Worm (Caenorhabditis elegans) whole organism, L3 larva: Measurements from ENCODE around the gene W08E12.2.
"Not testable (repeated sequence)": the region's sequence is repeated elsewhere in the genome, so short reads cannot be mapped to it uniquely, and the experiment has no call there.

Experiments
- R02D3.7 ChIP-seq: fragments of 150-350 bp; optimal IDR thresholded peaks from 2 replicates; lab custom pipeline; 2014; ENCODE audit warnings: missing biosample characterization, missing genetic modification characterization
- ZK546.5 ChIP-seq: sonication (generic microtip); optimal IDR thresholded peaks from 2 replicates; lab custom pipeline; 2017; ENCODE audit warnings: missing biosample characterization, missing genetic modification characterization
- aly-2 ChIP-seq: fragments of 150-350 bp; optimal IDR thresholded peaks from 2 replicates; lab custom pipeline; 2014; ENCODE audit warnings: missing biosample characterization, missing genetic modification characterization
- ama-1 ChIP-seq: fragments of 150-350 bp; optimal IDR thresholded peaks from 2 replicates; lab custom pipeline; 2018
- ceh-16 ChIP-seq: sonication (generic microtip); optimal IDR thresholded peaks from 2 replicates; lab custom pipeline; 2017; ENCODE audit warnings: missing biosample characterization, missing genetic modification characterization
- ceh-28 ChIP-seq: fragments of 150-350 bp; optimal IDR thresholded peaks from 2 replicates; lab custom pipeline; 2014; ENCODE audit warnings: missing biosample characterization, missing genetic modification reagents, missing genetic modification characterization
- ceh-82 ChIP-seq: fragments of 150-350 bp; optimal IDR thresholded peaks from 2 replicates; lab custom pipeline; 2014; ENCODE audit warnings: missing biosample characterization, missing genetic modification characterization
- daf-12 ChIP-seq: fragments of 150-350 bp; optimal IDR thresholded peaks from 2 replicates; lab custom pipeline; 2014; ENCODE audit warnings: missing biosample characterization, missing genetic modification reagents, missing genetic modification characterization
- egl-27 ChIP-seq: sonication (generic microtip); optimal IDR thresholded peaks from 4 replicates; lab custom pipeline; 2017; ENCODE audit warnings: missing biosample characterization, missing genetic modification reagents, missing genetic modification characterization
- egl-5 ChIP-seq: fragments of 150-350 bp; optimal IDR thresholded peaks from 2 replicates; lab custom pipeline; 2017; ENCODE audit warnings: missing biosample characterization, missing genetic modification reagents, missing genetic modification characterization, inconsistent platforms
- elt-1 ChIP-seq: fragments of 150-350 bp; optimal IDR thresholded peaks from 2 replicates; lab custom pipeline; 2014; ENCODE audit warnings: missing biosample characterization, missing genetic modification characterization
- elt-2 ChIP-seq: sonication (generic microtip); optimal IDR thresholded peaks from 2 replicates; lab custom pipeline; 2016; ENCODE audit warnings: missing genetic modification reagents, mild to moderate bottlenecking, missing genetic modification characterization, missing compliant biosample characterization
- elt-3 ChIP-seq, 3 experiments: fragments of 150-350 bp in 1 of 3; sonication (generic microtip) in 2 of 3; optimal IDR thresholded peaks; 2 replicates in 2 of 3; 4 replicates in 1 of 3; lab custom pipeline; 2014 to 2017; ENCODE audit warnings: missing biosample characterization in 3 of 3, missing genetic modification characterization in 3 of 3
- eor-1 ChIP-seq, 2 experiments: fragments of 150-350 bp; optimal IDR thresholded peaks; 2 replicates each; lab custom pipeline; 2014 to 2018; ENCODE audit warnings: missing biosample characterization in 2 of 2, missing genetic modification characterization in 2 of 2
- fkh-10 ChIP-seq: sonication (generic microtip); optimal IDR thresholded peaks from 2 replicates; lab custom pipeline; 2017; ENCODE audit warnings: missing biosample characterization, missing genetic modification reagents, missing genetic modification characterization
- fkh-2 ChIP-seq: fragments of 150-350 bp; optimal IDR thresholded peaks from 2 replicates; lab custom pipeline; 2014; ENCODE audit warnings: missing biosample characterization, missing genetic modification reagents, missing genetic modification characterization
- hmg-11 ChIP-seq: sonication (generic microtip); optimal IDR thresholded peaks from 2 replicates; lab custom pipeline; 2016; ENCODE audit warnings: missing genetic modification characterization, missing compliant biosample characterization
- jun-1 ChIP-seq: fragments of 150-350 bp; optimal IDR thresholded peaks from 2 replicates; lab custom pipeline; 2014; ENCODE audit warnings: missing biosample characterization, missing genetic modification reagents, missing genetic modification characterization
- lin-15B ChIP-seq: fragments of 150-350 bp; optimal IDR thresholded peaks from 2 replicates; lab custom pipeline; 2014; ENCODE audit warnings: missing biosample characterization, missing genetic modification characterization
- lin-39 ChIP-seq: fragments of 150-350 bp; optimal IDR thresholded peaks from 2 replicates; lab custom pipeline; 2018; ENCODE audit warnings: missing biosample characterization, missing genetic modification reagents, missing genetic modification characterization
- mdl-1 ChIP-seq: fragments of 150-350 bp; optimal IDR thresholded peaks from 2 replicates; lab custom pipeline; 2014; ENCODE audit warnings: missing biosample characterization, missing genetic modification characterization
- mml-1 ChIP-seq: fragments of 150-350 bp; sonication (generic microtip); optimal IDR thresholded peaks from 3 replicates; lab custom pipeline; 2014; ENCODE audit warnings: missing biosample characterization, missing genetic modification characterization
- nfya-1 ChIP-seq: sonication (generic microtip); optimal IDR thresholded peaks from 2 replicates; lab custom pipeline; 2017; ENCODE audit warnings: missing genetic modification characterization, mild to moderate bottlenecking, missing compliant biosample characterization, antibody characterized with exemption, moderate library complexity; ENCODE audit not compliant: insufficient read depth
- nhr-11 ChIP-seq: fragments of 150-350 bp; optimal IDR thresholded peaks from 2 replicates; lab custom pipeline; 2014; ENCODE audit warnings: missing biosample characterization, missing genetic modification characterization
- nhr-23 ChIP-seq: fragments of 150-350 bp; optimal IDR thresholded peaks from 2 replicates; lab custom pipeline; 2014; ENCODE audit warnings: missing biosample characterization, missing genetic modification reagents, missing genetic modification characterization
- nhr-237 ChIP-seq: fragments of 150-350 bp; optimal IDR thresholded peaks from 2 replicates; lab custom pipeline; 2014; ENCODE audit warnings: missing biosample characterization, missing genetic modification characterization
- nhr-25 ChIP-seq: sonication (generic microtip); optimal IDR thresholded peaks from 2 replicates; lab custom pipeline; 2017; ENCODE audit warnings: missing biosample characterization, missing genetic modification characterization
- nhr-28 ChIP-seq: fragments of 150-350 bp; optimal IDR thresholded peaks from 2 replicates; lab custom pipeline; 2014; ENCODE audit warnings: missing biosample characterization, missing genetic modification characterization
- nhr-43 ChIP-seq: sonication (generic microtip); optimal IDR thresholded peaks from 2 replicates; lab custom pipeline; 2016; ENCODE audit warnings: mild to moderate bottlenecking, missing genetic modification characterization, missing compliant biosample characterization; ENCODE audit not compliant: poor library complexity, severe bottlenecking
- nhr-67 ChIP-seq: fragments of 150-350 bp; optimal IDR thresholded peaks from 2 replicates; lab custom pipeline; 2014; ENCODE audit warnings: missing biosample characterization, missing genetic modification characterization
- nhr-76 ChIP-seq: fragments of 150-350 bp; sonication (generic microtip); optimal IDR thresholded peaks from 5 replicates; lab custom pipeline; 2014; ENCODE audit warnings: missing biosample characterization, missing genetic modification characterization
- nhr-77 ChIP-seq: fragments of 150-350 bp; optimal IDR thresholded peaks from 2 replicates; lab custom pipeline; 2014; ENCODE audit warnings: missing biosample characterization, missing genetic modification characterization
- pha-4 ChIP-seq: fragments of 150-350 bp; optimal IDR thresholded peaks from 2 replicates; lab custom pipeline; 2014; ENCODE audit warnings: missing biosample characterization, missing genetic modification reagents, missing genetic modification characterization
- pqm-1 ChIP-seq: fragments of 150-350 bp; optimal IDR thresholded peaks from 2 replicates; lab custom pipeline; 2017; ENCODE audit warnings: missing biosample characterization, missing genetic modification characterization, inconsistent platforms
- sea-2 ChIP-seq: fragments of 150-350 bp; sonication (generic microtip); optimal IDR thresholded peaks from 4 replicates; lab custom pipeline; 2014; ENCODE audit warnings: missing biosample characterization, missing genetic modification reagents, missing genetic modification characterization
- skn-1 ChIP-seq: fragments of 150-350 bp; optimal IDR thresholded peaks from 2 replicates; lab custom pipeline; 2014; ENCODE audit warnings: missing biosample characterization, missing genetic modification characterization
- snpc-4 ChIP-seq: fragments of 150-350 bp; optimal IDR thresholded peaks from 2 replicates; lab custom pipeline; 2014; ENCODE audit warnings: missing biosample characterization, missing genetic modification characterization
- tbx-2 ChIP-seq: sonication (generic microtip); optimal IDR thresholded peaks from 2 replicates; lab custom pipeline; 2016; ENCODE audit warnings: mild to moderate bottlenecking, missing genetic modification characterization, missing compliant biosample characterization
- unc-39 ChIP-seq: sonication (generic microtip); optimal IDR thresholded peaks from 4 replicates; lab custom pipeline; 2017; ENCODE audit warnings: missing biosample characterization, missing genetic modification characterization
- unc-62 ChIP-seq: fragments of 150-350 bp; sonication (generic microtip); optimal IDR thresholded peaks from 4 replicates; lab custom pipeline; 2014; ENCODE audit warnings: missing biosample characterization, missing genetic modification reagents, missing genetic modification characterization
- zag-1 ChIP-seq: fragments of 150-350 bp; optimal IDR thresholded peaks from 2 replicates; lab custom pipeline; 2014; ENCODE audit warnings: missing biosample characterization, missing genetic modification characterization
- ztf-11 ChIP-seq: fragments of 150-350 bp; optimal IDR thresholded peaks from 2 replicates; lab custom pipeline; 2014; ENCODE audit warnings: missing biosample characterization, missing genetic modification characterization
- ztf-4 ChIP-seq: fragments of 150-350 bp; optimal IDR thresholded peaks from 2 replicates; lab custom pipeline; 2014; ENCODE audit warnings: missing biosample characterization, missing genetic modification characterization

W08E12.2 gene

DNA sequence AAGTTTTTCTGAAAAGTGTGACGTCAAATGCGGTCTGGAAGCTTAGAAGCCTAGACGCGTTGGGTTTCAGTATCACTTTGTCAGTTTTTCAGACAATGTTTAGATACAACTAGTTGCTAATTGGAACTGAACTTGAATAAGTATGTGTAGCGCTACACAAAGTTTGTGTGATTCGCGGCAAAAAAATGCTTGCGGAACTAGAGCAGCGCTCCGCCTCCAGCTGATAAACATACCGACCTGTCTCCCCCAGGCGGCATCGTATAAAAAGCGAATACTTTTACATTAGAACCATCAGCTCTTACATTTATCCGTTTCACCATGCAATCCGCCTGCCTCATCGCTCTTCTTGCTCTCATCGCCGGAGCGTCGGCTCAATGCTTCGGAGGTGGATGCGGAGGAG lies 2.0 kb upstream of the W08E12.2 start, which contains the start of gene idpp-12:
idpp-12 (plus strand) TSS at position 301 of the 400 bp plus-strand sequence.
- not testable (repeated sequence) for TF ChIP-seq tbx-2; eor-1 (tag; optimal IDR thresholded peaks at IDR 0.05; lab: Kevin White, UChicago); nhr-28 (tag; lab: Kevin White, UChicago)

DNA sequence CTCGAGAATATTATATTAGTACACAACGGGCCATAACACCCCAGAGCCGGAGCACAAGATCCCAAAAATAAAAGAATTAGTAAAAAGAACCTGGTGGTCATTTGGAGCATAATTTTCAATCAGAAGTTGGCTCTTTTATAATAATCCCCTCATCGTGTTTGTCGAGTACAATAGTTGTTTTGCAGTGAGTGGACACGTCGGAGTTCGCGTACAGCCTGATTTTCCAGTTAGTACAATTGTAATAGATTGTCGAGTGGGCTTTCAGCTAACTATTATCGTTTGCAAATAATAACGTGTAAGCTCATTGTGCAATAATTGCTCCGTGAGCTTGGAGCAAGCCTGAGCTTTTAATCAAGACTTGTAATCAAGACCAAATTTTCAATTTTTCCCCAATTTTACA lies 1.8 kb downstream of the W08E12.2 start, which contains the start of gene W08E12.9:
W08E12.9 (minus strand) TSS at position 101 of the 400 bp plus-strand sequence.
- TF ChIP-seq nhr-28 (tag; lab: Kevin White, UChicago) (no peak), tbx-2 (no peak), nfya-1 (tag; lab: Kevin White, UChicago) (no peak)

DNA sequence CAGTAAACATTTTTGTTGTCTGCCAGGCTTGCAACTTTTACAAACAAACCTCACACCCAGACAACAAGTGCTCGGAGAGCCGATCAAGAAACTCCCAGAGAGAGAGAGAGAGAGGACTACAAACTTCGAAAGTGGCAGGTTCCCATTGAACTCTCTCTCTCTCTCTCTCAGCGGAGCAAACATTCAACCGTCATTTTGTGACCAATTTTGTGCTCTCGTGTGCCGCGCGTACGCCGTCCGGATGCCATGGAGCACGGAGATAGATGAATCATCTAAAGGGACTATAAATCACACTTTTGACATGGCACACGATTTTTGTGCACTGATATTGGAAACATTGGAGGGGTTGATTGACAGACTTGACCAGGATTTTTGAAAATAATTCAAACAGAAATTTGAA lies 3.2 kb downstream of the W08E12.2 start:
- TF ChIP-seq hmg-11: no peak
- TF ChIP-seq unc-39 (tag; lab: Kevin White, UChicago): no peak
- no peak for TF ChIP-seq zag-1
- TF ChIP-seq lin-39 (tag; lab: Kevin White, UChicago): no peak
- TF ChIP-seq egl-5 (tag; lab: Kevin White, UChicago): no peak
- TF ChIP-seq pha-4 (tag; lab: Kevin White, UChicago): peak; percentile 34
- TF ChIP-seq tbx-2: no peak
- no peak for TF ChIP-seq ztf-11 (tag; lab: Kevin White, UChicago)
- no peak for TF ChIP-seq elt-2 (tag; lab: Kevin White, UChicago)
- TF ChIP-seq, all 47 proteins: peak for 1

DNA sequence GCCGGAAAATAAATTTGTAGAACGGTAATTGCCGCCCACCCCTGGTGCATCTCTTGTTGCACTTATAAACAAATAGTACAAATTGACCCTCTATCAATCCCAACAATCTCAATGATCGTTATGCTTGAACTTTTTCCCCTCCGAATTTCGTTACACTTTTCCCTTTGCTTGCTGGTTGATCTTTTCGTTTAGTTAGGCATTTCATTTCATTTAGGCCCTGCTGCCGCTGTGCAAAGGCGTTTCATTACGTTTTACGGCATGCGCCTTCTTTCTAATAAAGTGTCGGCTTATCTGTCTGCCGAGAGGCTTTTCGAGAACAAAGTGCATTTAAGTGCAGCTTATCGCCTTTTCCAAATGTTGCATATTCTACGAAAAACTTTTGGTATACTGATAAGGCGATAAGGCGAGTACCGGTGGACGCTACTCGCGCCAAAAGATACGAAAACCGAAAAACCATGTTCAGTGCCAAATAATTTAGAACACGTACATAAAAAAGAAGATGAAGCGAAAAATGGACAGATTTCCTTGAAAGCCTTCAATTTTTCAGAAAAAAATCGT lies 5.1 kb downstream of the W08E12.2 start:
- TF ChIP-seq nhr-23 (tag; lab: Kevin White, UChicago) (no peak), pqm-1 (tag; lab: Kevin White, UChicago) (peak; percentile 92), fkh-10 (GFP tag; lab: Kevin White, UChicago) (no peak), elt-2 (tag; lab: Kevin White, UChicago) (peak; percentile 91), skn-1 (tag; lab: Kevin White, UChicago) (no peak)

DNA sequence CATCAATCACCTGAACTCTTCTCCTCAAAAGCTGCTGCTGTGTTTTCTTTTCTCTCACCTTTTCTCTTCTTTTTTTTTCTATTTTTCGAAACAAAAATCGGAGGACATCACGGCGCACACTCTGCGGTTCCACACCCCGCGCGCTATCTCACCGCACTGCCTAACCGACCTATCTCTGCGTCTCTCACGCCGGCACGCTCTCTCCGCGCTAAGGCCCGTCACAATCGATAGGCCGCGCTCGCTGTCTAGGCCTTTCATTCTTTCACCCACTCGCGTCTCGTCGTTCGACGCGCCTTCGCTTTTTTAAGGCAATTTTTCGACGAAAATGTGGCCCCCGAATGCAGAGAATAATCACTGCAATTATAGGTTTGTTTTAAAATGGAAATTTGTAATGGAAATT lies 5.6 kb downstream of the W08E12.2 start, which contains the start of gene zip-11:
zip-11 (plus strand) TSS at position 34 of the 400 bp plus-strand sequence.
- TF ChIP-seq unc-62 (no peak), mml-1 (tag; lab: Kevin White, UChicago) (no peak), ZK546.5 (no peak), ceh-82 (tag; lab: Kevin White, UChicago) (no peak), ama-1 (lab: Kevin White, UChicago) (no peak), nhr-28 (tag; lab: Kevin White, UChicago) (no peak), eor-1 (tag; optimal IDR thresholded peaks at IDR 0.05; lab: Kevin White, UChicago) (no peak), zag-1 (no peak), egl-27 (no peak), aly-2 (tag; lab: Kevin White, UChicago) (no peak), nhr-77 (tag; lab: Kevin White, UChicago) (no peak), lin-39 (tag; lab: Kevin White, UChicago) (no peak), pha-4 (tag; lab: Kevin White, UChicago) (peak; percentile 53), lin-15B (tag; lab: Kevin White, UChicago) (peak; percentile 57), mdl-1 (tag; lab: Kevin White, UChicago) (no peak), unc-39 (tag; lab: Kevin White, UChicago) (no peak), nhr-237 (no peak), nhr-67 (tag; lab: Kevin White, UChicago) (no peak), nhr-23 (tag; lab: Kevin White, UChicago) (peak; percentile 41), nhr-25 (tag; lab: Kevin White, UChicago) (peak; percentile 91), jun-1 (tag; lab: Kevin White, UChicago) (no peak), R02D3.7 (tag; lab: Kevin White, UChicago) (peak; percentile 30), elt-3 (tag; optimal IDR thresholded peaks at IDR 0.05; lab: Kevin White, UChicago) (no peak), fkh-2 (tag; lab: Kevin White, UChicago) (no peak), fkh-10 (GFP tag; lab: Kevin White, UChicago) (no peak), pqm-1 (tag; lab: Kevin White, UChicago) (no peak), ceh-16 (tag; lab: Kevin White, UChicago) (no peak), elt-1 (tag; lab: Kevin White, UChicago) (no peak), nhr-43 (tag; lab: Kevin White, UChicago) (peak; percentile 57), ztf-4 (no peak), daf-12 (tag; lab: Kevin White, UChicago) (no peak), ztf-11 (tag; lab: Kevin White, UChicago) (no peak), elt-2 (tag; lab: Kevin White, UChicago) (no peak), hmg-11 (peak; percentile 59), egl-5 (tag; lab: Kevin White, UChicago) (no peak), ceh-28 (peak; percentile 79), nhr-11 (tag; lab: Kevin White, UChicago) (no peak), sea-2 (GFP tag; lab: Kevin White, UChicago) (no peak), tbx-2 (peak; percentile 25), nhr-76 (tag; lab: Kevin White, UChicago) (no peak), snpc-4 (tag; lab: Kevin White, UChicago) (no peak)
